Worm (Caenorhabditis elegans) whole organism, L1 larva: ENCODE measurements around the gene F46F5.14.

Experiments
- aly-2 ChIP-seq: fragments of 150-350 bp; optimal IDR thresholded peaks from 2 replicates; lab custom pipeline; 2014; ENCODE audit warnings: missing biosample characterization, missing genetic modification characterization
- ama-1 ChIP-seq: fragments of 150-350 bp; optimal IDR thresholded peaks from 2 replicates; lab custom pipeline; 2014
- blmp-1 ChIP-seq: fragments of 150-350 bp; optimal IDR thresholded peaks from 2 replicates; lab custom pipeline; 2014; ENCODE audit warnings: missing biosample characterization, missing genetic modification characterization
- ceh-82 ChIP-seq, 3 experiments: fragments of 150-350 bp in 1 of 3; sonication (generic microtip) in 2 of 3; optimal IDR thresholded peaks; 2 replicates each; lab custom pipeline; 2014 to 2017; ENCODE audit warnings: missing biosample characterization in 3 of 3, missing genetic modification characterization in 3 of 3
- ceh-90 ChIP-seq: sonication (generic microtip); optimal IDR thresholded peaks from 2 replicates; lab custom pipeline; 2016; ENCODE audit warnings: missing genetic modification characterization, missing compliant biosample characterization
- dpl-1 ChIP-seq, 3 experiments: fragments of 150-350 bp in 2 of 3; sonication (generic microtip) in 1 of 3; optimal IDR thresholded peaks; 2 replicates each; lab custom pipeline; 2014 to 2017; ENCODE audit warnings: missing biosample characterization in 3 of 3, missing genetic modification characterization in 3 of 3, missing genetic modification reagents in 3 of 3
- fkh-10 ChIP-seq: sonication (generic microtip); optimal IDR thresholded peaks from 2 replicates; lab custom pipeline; 2017; ENCODE audit warnings: missing biosample characterization, missing genetic modification reagents, missing genetic modification characterization
- isw-1 ChIP-seq: fragments of 200-800 bp; sonication (Bioruptor generic); IDR thresholded peaks from 2 replicates; pipeline ENCODE4 v1.3.6; 2022; ENCODE audit warnings: missing genetic modification characterization, missing compliant biosample characterization
- lin-13 ChIP-seq: fragments of 150-350 bp; optimal IDR thresholded peaks from 2 replicates; lab custom pipeline; 2014; ENCODE audit warnings: missing biosample characterization, missing genetic modification reagents, missing genetic modification characterization
- lin-39 ChIP-seq: fragments of 150-350 bp; optimal IDR thresholded peaks from 2 replicates; lab custom pipeline; 2014; ENCODE audit warnings: missing biosample characterization, missing genetic modification reagents, missing genetic modification characterization
- nhr-77 ChIP-seq: fragments of 150-350 bp; optimal IDR thresholded peaks from 2 replicates; lab custom pipeline; 2014; ENCODE audit warnings: missing biosample characterization, missing genetic modification characterization
- sox-4 ChIP-seq: sonication (generic microtip); optimal IDR thresholded peaks from 2 replicates; lab custom pipeline; 2016; ENCODE audit warnings: missing genetic modification characterization, missing compliant biosample characterization
- unc-62 ChIP-seq: fragments of 150-350 bp; optimal IDR thresholded peaks from 2 replicates; lab custom pipeline; 2014; ENCODE audit warnings: missing biosample characterization, missing genetic modification reagents, missing genetic modification characterization

- no peak for TF ChIP-seq blmp-1 (tag; lab: Kevin White, UChicago)
- no peak for TF ChIP-seq dpl-1 (GFP tag; optimal IDR thresholded peaks at IDR 0.05; lab: Kevin White, UChicago)
- TF ChIP-seq nhr-77 (tag; lab: Kevin White, UChicago), result no peak
- no peak for TF ChIP-seq unc-62 (GFP tag; lab: Kevin White, UChicago)
- no peak for TF ChIP-seq lin-13 (GFP tag; lab: Kevin White, UChicago)
- no peak for TF ChIP-seq sox-4
- TF ChIP-seq lin-39 (tag; lab: Kevin White, UChicago), result no peak
- no peak for TF ChIP-seq ama-1
- no peak for TF ChIP-seq fkh-10 (GFP tag; lab: Kevin White, UChicago)
- TF ChIP-seq ceh-82 (tag; optimal IDR thresholded peaks at IDR 0.05; lab: Kevin White, UChicago), result no peak
- no peak for TF ChIP-seq isw-1 (GFP tag; lab: Robert Waterston, UW)
- no peak for TF ChIP-seq ceh-90 (tag; lab: Kevin White, UChicago)
- TF ChIP-seq aly-2 (tag; lab: Kevin White, UChicago), result no peak
These were observed 30.6 kb upstream of the F46F5.14 start for ce11 chrII:769250-769649.
